ENCODE assay signal across 2 fruit fly cellular contexts in the genomic region with DNA sequence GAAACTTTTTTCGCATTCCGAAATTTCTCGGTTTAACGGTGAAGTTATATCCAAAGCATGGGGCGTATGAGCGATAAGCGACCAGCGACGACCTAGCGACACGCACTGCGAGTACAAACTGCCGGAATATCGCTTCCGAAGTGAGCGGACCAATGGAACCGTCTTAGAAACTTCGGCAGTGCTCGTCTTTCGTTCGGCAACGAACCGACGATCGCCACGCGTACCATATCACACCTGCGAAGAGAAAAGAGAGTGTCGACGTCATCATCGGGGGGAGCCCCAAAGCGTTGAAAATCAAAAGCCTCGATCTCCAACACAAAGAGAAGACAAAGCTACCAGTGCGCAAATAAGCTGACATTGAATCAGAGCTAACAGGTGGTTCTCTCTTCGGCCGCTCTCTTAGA.
A peak's percentile ranks its signal among the peaks of the same experiment; 100 is the strongest.
TF ChIP-seq lines count a peak whose summit lies in the region.

A gene (minus strand): TSS at position 118 of the 404 bp plus-strand sequence.

TF ChIP-seq in whole organism, embryonic, 481 proteins besides CTCF, POLR2A, EP300 and RAD21 (continued from another document and continues in another):
- TF ChIP-seq pros (GFP tag; optimal IDR thresholded peaks at IDR 0.05; lab: Kevin White, UChicago): peak; percentile 40
- no peak for TF ChIP-seq al (GFP tag; IDR thresholded peaks at IDR 0.05; lab: Robert Waterston, UW)
- peak; percentile 67 for TF ChIP-seq CG34376 (GFP tag; optimal IDR thresholded peaks at IDR 0.05; lab: Kevin White, UChicago)
- peak; percentile 35 for TF ChIP-seq sqz (GFP tag; optimal IDR thresholded peaks at IDR 0.05; lab: Kevin White, UChicago)
- TF ChIP-seq unc-4 (GFP tag; IDR thresholded peaks at IDR 0.05; lab: Robert Waterston, UW; ENCODE audit: partially characterized antibody): peak; percentile 37; the same call in 1 of the 2 replicates
- TF ChIP-seq h (optimal IDR thresholded peaks at IDR 0.05; lab: Kevin White, UChicago): no peak
- peak in 1 of 2 experiments; percentile 60 for TF ChIP-seq Hr78 (GFP tag; optimal IDR thresholded peaks at IDR 0.05; lab: Kevin White, UChicago)
- peak; percentile 19 for TF ChIP-seq CG3281 (GFP tag; optimal IDR thresholded peaks at IDR 0.05; lab: Kevin White, UChicago)
- TF ChIP-seq mirr (GFP tag; optimal IDR thresholded peaks at IDR 0.05; lab: Kevin White, UChicago): peak; percentile 57
- no peak for TF ChIP-seq CG3065 (GFP tag; optimal IDR thresholded peaks at IDR 0.05; lab: Kevin White, UChicago)
- TF ChIP-seq CG13287 (GFP tag; IDR thresholded peaks at IDR 0.05; lab: Robert Waterston, UW; ENCODE audit: partially characterized antibody): peak; percentile 66
- TF ChIP-seq CG17568 (GFP tag; optimal IDR thresholded peaks at IDR 0.05; lab: Kevin White, UChicago): no peak
- no peak for TF ChIP-seq CG9876 (GFP tag; optimal IDR thresholded peaks at IDR 0.05; lab: Kevin White, UChicago)
- no peak for TF ChIP-seq Oaz (GFP tag; IDR thresholded peaks at IDR 0.05; lab: Robert Waterston, UW)
- peak; percentile 95 for TF ChIP-seq Nf-YB (GFP tag; optimal IDR thresholded peaks at IDR 0.05; lab: Kevin White, UChicago)
- TF ChIP-seq Dbx (GFP tag; IDR thresholded peaks at IDR 0.05; lab: Robert Waterston, UW): peak; percentile 70; the same call in 2 of the 3 replicates
- no peak for TF ChIP-seq CG11560 (tag; IDR thresholded peaks at IDR 0.05; lab: Robert Waterston, UW)
- 0 out of 2 replicates have a peak, but pooled peaks have one; percentile 58 for TF ChIP-seq vvl (GFP tag; IDR thresholded peaks at IDR 0.05; lab: Robert Waterston, UW)
- TF ChIP-seq luna (GFP tag; optimal IDR thresholded peaks at IDR 0.05; lab: Kevin White, UChicago): no peak
- TF ChIP-seq Rfx (GFP tag; IDR thresholded peaks at IDR 0.05; lab: Robert Waterston, UW): peak; percentile 44; the same call in 1 of the 2 replicates
- TF ChIP-seq CG5180 (GFP tag; optimal IDR thresholded peaks at IDR 0.05; lab: Kevin White, UChicago): no peak
- TF ChIP-seq Nf-YA (GFP tag; IDR thresholded peaks at IDR 0.05; lab: Robert Waterston, UW): peak; percentile 78; the same call in 1 of the 2 replicates
- TF ChIP-seq CG8089 (GFP tag; optimal IDR thresholded peaks at IDR 0.05; lab: Kevin White, UChicago): no peak
- TF ChIP-seq CG10431 (GFP tag; optimal IDR thresholded peaks at IDR 0.05; lab: Kevin White, UChicago): no peak
- 0 out of 4 replicates have a peak, but pooled peaks have one; percentile 48 for TF ChIP-seq Dll (GFP tag; IDR thresholded peaks at IDR 0.05; lab: Robert Waterston, UW; ENCODE audit: partially characterized antibody)
- TF ChIP-seq Nf-YC (tag; optimal IDR thresholded peaks at IDR 0.05; lab: Kevin White, UChicago): peak; percentile 97
- no peak for TF ChIP-seq wek (GFP tag; optimal IDR thresholded peaks at IDR 0.05; lab: Kevin White, UChicago)
- TF ChIP-seq danr (GFP tag; IDR thresholded peaks at IDR 0.05; lab: Robert Waterston, UW): no peak
- peak; percentile 15 for TF ChIP-seq CG2120 (GFP tag; optimal IDR thresholded peaks at IDR 0.05; lab: Kevin White, UChicago)
- TF ChIP-seq pan (optimal IDR thresholded peaks at IDR 0.05; lab: Kevin White, UChicago): no peak
- TF ChIP-seq pan (GFP tag; optimal IDR thresholded peaks at IDR 0.05 in 1 of 2, IDR thresholded peaks at IDR 0.05 in 1 of 2): peak in 1 of 2 experiments; percentile 40
- TF ChIP-seq CG10366 (GFP tag; IDR thresholded peaks at IDR 0.05; lab: Robert Waterston, UW): no peak
- peak; percentile 99 for TF ChIP-seq CG3163 (GFP tag; optimal IDR thresholded peaks at IDR 0.05; lab: Kevin White, UChicago)
- TF ChIP-seq pnt (GFP tag; optimal IDR thresholded peaks at IDR 0.05; lab: Kevin White, UChicago): no peak
- peak; percentile 42 for TF ChIP-seq gro (GFP tag; optimal IDR thresholded peaks at IDR 0.05; lab: Kevin White, UChicago)
- no peak for TF ChIP-seq CG4328 (GFP tag; optimal IDR thresholded peaks at IDR 0.05; lab: Kevin White, UChicago)
- peak; percentile 13; the same call in 1 of the 3 replicates for TF ChIP-seq CG34422 (GFP tag; IDR thresholded peaks at IDR 0.05; lab: Robert Waterston, UW)
- no peak for TF ChIP-seq CG7987 (GFP tag; optimal IDR thresholded peaks at IDR 0.05; lab: Kevin White, UChicago)
- TF ChIP-seq CG10543 (GFP tag; optimal IDR thresholded peaks at IDR 0.05; lab: Kevin White, UChicago): peak; percentile 80
- TF ChIP-seq CG34224 (GFP tag; IDR thresholded peaks at IDR 0.05; lab: Robert Waterston, UW; ENCODE audit: partially characterized antibody): no peak; the same call in 2 of the 3 replicates
- peak; percentile 31; the same call in 1 of the 2 replicates for TF ChIP-seq CG14014 (GFP tag; IDR thresholded peaks at IDR 0.05; lab: Robert Waterston, UW)
- TF ChIP-seq CG13894 (tag; optimal IDR thresholded peaks at IDR 0.05; lab: Kevin White, UChicago): peak; percentile 64
- TF ChIP-seq chinmo (GFP tag; IDR thresholded peaks at IDR 0.05; lab: Robert Waterston, UW; ENCODE audit: partially characterized antibody): peak; percentile 95
- no peak for TF ChIP-seq CG12104 (GFP tag; optimal IDR thresholded peaks at IDR 0.05; lab: Kevin White, UChicago)
- TF ChIP-seq ftz-f1 (GFP tag; optimal IDR thresholded peaks at IDR 0.05; lab: Kevin White, UChicago): peak; percentile 58
- no peak for TF ChIP-seq phol (tag; optimal IDR thresholded peaks at IDR 0.05; lab: Kevin White, UChicago)
- peak; percentile 17; the same call in 1 of the 2 replicates for TF ChIP-seq inv (GFP tag; IDR thresholded peaks at IDR 0.05; lab: Robert Waterston, UW; ENCODE audit: partially characterized antibody)
- peak; percentile 1 for TF ChIP-seq CG15514 (GFP tag; optimal IDR thresholded peaks at IDR 0.05; lab: Kevin White, UChicago)
- no peak for TF ChIP-seq CG11093 (GFP tag; IDR thresholded peaks at IDR 0.05; lab: Robert Waterston, UW)
- no peak for TF ChIP-seq oc (tag; optimal IDR thresholded peaks at IDR 0.05; lab: Kevin White, UChicago)
- no peak for TF ChIP-seq CG6813 (GFP tag; optimal IDR thresholded peaks at IDR 0.05; lab: Kevin White, UChicago)
- TF ChIP-seq Bgb (GFP tag; IDR thresholded peaks at IDR 0.05; lab: Robert Waterston, UW; ENCODE audit: partially characterized antibody): peak; percentile 37; the same call in 1 of the 2 replicates
- peak; percentile 84 for TF ChIP-seq jing (GFP tag; optimal IDR thresholded peaks at IDR 0.05; lab: Kevin White, UChicago)
- no peak for TF ChIP-seq CG2678 (tag; optimal IDR thresholded peaks at IDR 0.05; lab: Kevin White, UChicago)
- TF ChIP-seq kni (GFP tag; optimal IDR thresholded peaks at IDR 0.05; lab: Kevin White, UChicago): no peak
- TF ChIP-seq amos (GFP tag; IDR thresholded peaks at IDR 0.05; lab: Robert Waterston, UW; ENCODE audit: partially characterized antibody): peak; percentile 45; the same call in 1 of the 2 replicates
- no peak for TF ChIP-seq slou (GFP tag; optimal IDR thresholded peaks at IDR 0.05; lab: Kevin White, UChicago)
- 0 out of 2 replicates have a peak, but pooled peaks have one; percentile 17 for TF ChIP-seq Atf6 (GFP tag; IDR thresholded peaks at IDR 0.05; lab: Robert Waterston, UW)
- no peak for TF ChIP-seq Elba2 (GFP tag; optimal IDR thresholded peaks at IDR 0.05; lab: Kevin White, UChicago)

TF ChIP-seq in whole organism, prepupa, 60 proteins besides CTCF, POLR2A, EP300 and RAD21 (continued from another document):
- TF ChIP-seq CG1621 (tag; optimal IDR thresholded peaks at IDR 0.05; lab: Kevin White, UChicago) (peak; percentile 95), pdm3 (GFP tag; optimal IDR thresholded peaks at IDR 0.05; lab: Kevin White, UChicago) (no peak), CG4318 (GFP tag; optimal IDR thresholded peaks at IDR 0.05; lab: Kevin White, UChicago) (no peak), CG3032 (tag; optimal IDR thresholded peaks at IDR 0.05; lab: Kevin White, UChicago) (no peak), Ets21C (GFP tag; optimal IDR thresholded peaks at IDR 0.05; lab: Kevin White, UChicago) (no peak), OdsH (GFP tag; optimal IDR thresholded peaks at IDR 0.05; lab: Kevin White, UChicago) (no peak), Eip93F (GFP tag; optimal IDR thresholded peaks at IDR 0.05; lab: Kevin White, UChicago) (no peak), CG9139 (GFP tag; optimal IDR thresholded peaks at IDR 0.05; lab: Kevin White, UChicago) (peak; percentile 13), Smox (GFP tag; optimal IDR thresholded peaks at IDR 0.05; lab: Kevin White, UChicago) (no peak), CG31627 (GFP tag; optimal IDR thresholded peaks at IDR 0.05; lab: Kevin White, UChicago) (no peak), fkh (GFP tag; optimal IDR thresholded peaks at IDR 0.05; lab: Kevin White, UChicago) (peak; percentile 21), eg (GFP tag; IDR thresholded peaks at IDR 0.05; lab: Robert Waterston, UW) (peak; percentile 57; the same call in 2 of the 3 replicates), CG8119 (GFP tag; IDR thresholded peaks at IDR 0.05; lab: Robert Waterston, UW) (peak; percentile 45; the same call in 2 of the 3 replicates), Sox14 (GFP tag; optimal IDR thresholded peaks at IDR 0.05; lab: Kevin White, UChicago) (no peak), CG8319 (GFP tag; optimal IDR thresholded peaks at IDR 0.05; lab: Kevin White, UChicago) (no peak), ss (GFP tag; optimal IDR thresholded peaks at IDR 0.05; lab: Kevin White, UChicago) (peak in 1 of 2 experiments; percentile 36), Ets96B (tag; optimal IDR thresholded peaks at IDR 0.05; lab: Kevin White, UChicago) (no peak), esn (GFP tag; optimal IDR thresholded peaks at IDR 0.05; lab: Kevin White, UChicago) (no peak), vri (GFP tag; optimal IDR thresholded peaks at IDR 0.05; lab: Kevin White, UChicago) (no peak), cyc (GFP tag; optimal IDR thresholded peaks at IDR 0.05; lab: Kevin White, UChicago) (no peak), Hr39 (GFP tag; optimal IDR thresholded peaks at IDR 0.05; lab: Kevin White, UChicago) (no peak), CG6854 (GFP tag; optimal IDR thresholded peaks at IDR 0.05; lab: Kevin White, UChicago) (no peak), CG11294 (GFP tag; IDR thresholded peaks at IDR 0.05; lab: Robert Waterston, UW) (no peak), CG6163 (GFP tag; IDR thresholded peaks at IDR 0.05; lab: Robert Waterston, UW) (peak; percentile 69; the same call in 1 of the 3 replicates), CG3919 (GFP tag; optimal IDR thresholded peaks at IDR 0.05; lab: Kevin White, UChicago) (no peak), svp (GFP tag; lab: Kevin White, UChicago) (no peak), Eip78C (GFP tag; lab: Kevin White, UChicago) (no peak), salr (GFP tag; optimal IDR thresholded peaks at IDR 0.05; lab: Kevin White, UChicago) (no peak), lz (GFP tag; optimal IDR thresholded peaks at IDR 0.05; lab: Kevin White, UChicago) (no peak), CG6792 (GFP tag; optimal IDR thresholded peaks at IDR 0.05; lab: Kevin White, UChicago) (no peak), Gug (GFP tag; IDR thresholded peaks at IDR 0.05; lab: Robert Waterston, UW) (peak; percentile 21; the same call in 1 of the 2 replicates), spab (GFP tag; optimal IDR thresholded peaks at IDR 0.05; lab: Kevin White, UChicago) (no peak), CG6276 (GFP tag; optimal IDR thresholded peaks at IDR 0.05; lab: Kevin White, UChicago) (no peak), dac (GFP tag; optimal IDR thresholded peaks at IDR 0.05; lab: Kevin White, UChicago) (no peak), Sox15 (GFP tag; optimal IDR thresholded peaks at IDR 0.05; lab: Kevin White, UChicago) (no peak), Blimp-1 (GFP tag; optimal IDR thresholded peaks at IDR 0.05; lab: Kevin White, UChicago) (peak; percentile 1), CG15336 (GFP tag; IDR thresholded peaks at IDR 0.05; lab: Robert Waterston, UW) (no peak), Met (GFP tag; optimal IDR thresholded peaks at IDR 0.05; lab: Kevin White, UChicago) (no peak), Lpt (GFP tag; optimal IDR thresholded peaks at IDR 0.05; lab: Kevin White, UChicago) (no peak), CG8632 (GFP tag; optimal IDR thresholded peaks at IDR 0.05; lab: Kevin White, UChicago) (no peak)
